Worm (Caenorhabditis elegans) whole organism, L4 larva: ENCODE measurements around the gene srh-11.

ENCODE experiments used
- aha-1 ChIP-seq: fragments of 150-350 bp; peaks from one replicate; lab custom pipeline; 2014; ENCODE audit warnings: missing biosample characterization, missing genetic modification characterization
- ceh-82 ChIP-seq: sonication (generic microtip); optimal IDR thresholded peaks from 2 replicates; lab custom pipeline; 2017; ENCODE audit warnings: missing biosample characterization, missing genetic modification characterization
- pqm-1 ChIP-seq: sonication (generic microtip); optimal IDR thresholded peaks from 2 replicates; lab custom pipeline; 2017; ENCODE audit warnings: missing biosample characterization, missing genetic modification characterization
- zag-1 ChIP-seq: fragments of 150-350 bp; optimal IDR thresholded peaks from 2 replicates; lab custom pipeline; 2014; ENCODE audit warnings: missing biosample characterization, missing genetic modification characterization

DNA sequence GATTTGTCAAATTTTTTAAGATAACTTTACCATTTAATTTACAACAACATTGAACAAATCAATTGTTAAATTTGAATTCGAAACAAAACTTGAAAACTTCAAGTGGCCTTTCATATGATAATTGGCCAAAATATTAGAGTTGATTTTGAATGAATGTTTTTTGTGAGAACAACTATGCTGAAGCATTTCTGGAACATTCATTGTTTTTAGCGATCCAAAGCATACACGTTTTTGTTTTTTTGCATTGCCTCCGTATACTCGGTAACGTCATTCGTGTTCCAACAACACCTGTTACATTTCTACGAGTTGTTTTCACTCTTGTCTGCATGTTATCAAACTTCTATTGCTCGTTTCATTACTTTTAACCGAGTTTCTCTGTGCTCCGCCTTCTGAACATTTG lies 41.9 kb downstream of the srh-11 start:
- TF ChIP-seq zag-1 (tag; lab: Kevin White, UChicago) (no peak), pqm-1 (tag; lab: Kevin White, UChicago) (no peak), aha-1 (tag; lab: Kevin White, UChicago) (peak; percentile 59), ceh-82 (no peak)
